Worm (Caenorhabditis elegans) whole organism, young adult: ENCODE measurements around the gene ZC204.6.

Experiments used
- C06A6.2 ChIP-seq: fragments of 200-800 bp; sonication (Bioruptor generic); conservative IDR thresholded peaks from 2 replicates; pipeline ENCODE4 v1.3.6; 2022; ENCODE audit warnings: missing genetic modification characterization, missing compliant biosample characterization
- D2030.7 ChIP-seq: fragments of 200-800 bp; sonication (Bioruptor generic); IDR thresholded peaks from 2 replicates; pipeline ENCODE4 v1.3.6; 2022; ENCODE audit warnings: missing genetic modification reagents, missing genetic modification characterization, missing compliant biosample characterization
- F33H1.4 ChIP-seq: fragments of 200-800 bp; sonication (Bioruptor generic); IDR thresholded peaks from 2 replicates; pipeline ENCODE4 v1.3.6; 2022; ENCODE audit warnings: missing genetic modification reagents, missing genetic modification characterization, missing compliant biosample characterization
- F57A8.1 ChIP-seq: fragments of 200-800 bp; sonication (Bioruptor generic); optimal IDR thresholded peaks from 2 replicates; lab custom pipeline; 2018; ENCODE audit warnings: mild to moderate bottlenecking, missing genetic modification characterization, moderate library complexity, missing compliant biosample characterization
- Y53F4B.3 ChIP-seq: fragments of 200-800 bp; sonication (Bioruptor generic); IDR thresholded peaks from 2 replicates; pipeline ENCODE4 v1.3.6; 2022; ENCODE audit warnings: missing genetic modification reagents, missing genetic modification characterization, missing compliant biosample characterization
- Y95B8A.8 ChIP-seq: fragments of 200-800 bp; sonication (Bioruptor generic); IDR thresholded peaks from 2 replicates; pipeline ENCODE4 v1.3.6; 2022; ENCODE audit warnings: missing genetic modification reagents, missing genetic modification characterization, missing compliant biosample characterization
- ZK185.1 ChIP-seq: sonication (generic microtip); optimal IDR thresholded peaks from 2 replicates; lab custom pipeline; 2016; ENCODE audit warnings: mild to moderate bottlenecking, missing genetic modification characterization, missing compliant biosample characterization; ENCODE audit not compliant: poor library complexity, severe bottlenecking
- aptf-2 ChIP-seq: fragments of 200-800 bp; sonication (Bioruptor generic); conservative IDR thresholded peaks from 2 replicates; pipeline ENCODE4 v1.3.6; 2022; ENCODE audit warnings: missing genetic modification reagents, missing genetic modification characterization, missing compliant biosample characterization
- atf-7 ChIP-seq: sonication (generic microtip); optimal IDR thresholded peaks from 2 replicates; lab custom pipeline; 2017; ENCODE audit warnings: mild to moderate bottlenecking, missing genetic modification characterization, missing compliant biosample characterization
- attf-3 ChIP-seq: fragments of 200-800 bp; sonication (Bioruptor generic); conservative IDR thresholded peaks from 2 replicates; pipeline ENCODE4 v1.3.6; 2022; ENCODE audit warnings: missing genetic modification reagents, missing genetic modification characterization, missing compliant biosample characterization
- attf-5 ChIP-seq: fragments of 200-800 bp; sonication (Bioruptor generic); optimal IDR thresholded peaks from 2 replicates; lab custom pipeline; 2018; ENCODE audit warnings: mild to moderate bottlenecking, missing genetic modification characterization, missing compliant biosample characterization
- bed-1 ChIP-seq: fragments of 200-800 bp; sonication (Bioruptor generic); IDR thresholded peaks from 2 replicates; pipeline ENCODE4 v1.3.6; 2022; ENCODE audit warnings: missing genetic modification reagents, missing genetic modification characterization, missing compliant biosample characterization
- ccch-3 ChIP-seq: fragments of 200-800 bp; sonication (Bioruptor generic); optimal IDR thresholded peaks from 2 replicates; lab custom pipeline; 2018; ENCODE audit warnings: mild to moderate bottlenecking, missing genetic modification characterization, missing compliant biosample characterization
- cebp-1 ChIP-seq, 2 experiments: fragments of 200-800 bp in 1 of 2; sonication (Bioruptor generic) in 1 of 2; sonication (generic microtip) in 1 of 2; IDR thresholded peaks in 1 of 2; optimal IDR thresholded peaks in 1 of 2; 2 replicates each; pipeline versions ENCODE4 v1.3.6 to Lab custom; 2017 to 2022; ENCODE audit warnings: missing compliant biosample characterization in 2 of 2, missing genetic modification characterization in 2 of 2, mild to moderate bottlenecking in 1 of 2, missing genetic modification reagents in 1 of 2, moderate library complexity in 1 of 2
- ceh-100 ChIP-seq: fragments of 200-800 bp; sonication (Bioruptor generic); IDR thresholded peaks from 2 replicates; pipeline ENCODE4 v1.3.6; 2022; ENCODE audit warnings: missing genetic modification reagents, missing genetic modification characterization, missing compliant biosample characterization
- ceh-27 ChIP-seq: fragments of 200-800 bp; sonication (Bioruptor generic); optimal IDR thresholded peaks from 2 replicates; lab custom pipeline; 2018; ENCODE audit warnings: mild to moderate bottlenecking, missing genetic modification characterization, moderate library complexity, missing compliant biosample characterization
- ceh-79 ChIP-seq: sonication (generic microtip); optimal IDR thresholded peaks from 2 replicates; lab custom pipeline; 2017; ENCODE audit warnings: mild to moderate bottlenecking, missing genetic modification characterization, missing compliant biosample characterization
- ceh-91 ChIP-seq: fragments of 200-800 bp; sonication (Bioruptor generic); IDR thresholded peaks from 2 replicates; pipeline ENCODE4 v1.3.6; 2022; ENCODE audit warnings: missing genetic modification reagents, missing genetic modification characterization, missing compliant biosample characterization
- chd-7 ChIP-seq: sonication (generic microtip); optimal IDR thresholded peaks from 2 replicates; lab custom pipeline; 2016; ENCODE audit warnings: mild to moderate bottlenecking, missing genetic modification characterization, moderate library complexity, missing compliant biosample characterization
- die-1 ChIP-seq: sonication (generic microtip); optimal IDR thresholded peaks from 2 replicates; lab custom pipeline; 2016; ENCODE audit warnings: missing genotype, mild to moderate bottlenecking, missing genetic modification characterization, missing compliant biosample characterization
- dox-1 ChIP-seq: fragments of 200-800 bp; sonication (Bioruptor generic); IDR thresholded peaks from 2 replicates; pipeline ENCODE4 v1.3.6; 2022; ENCODE audit warnings: missing genetic modification reagents, missing genetic modification characterization, missing compliant biosample characterization
- dpff-1 ChIP-seq: sonication (generic microtip); optimal IDR thresholded peaks from 2 replicates; lab custom pipeline; 2017; ENCODE audit warnings: mild to moderate bottlenecking, missing genetic modification characterization, missing compliant biosample characterization
- ekl-4 ChIP-seq: fragments of 200-800 bp; sonication (Bioruptor generic); IDR thresholded peaks from 2 replicates; pipeline ENCODE4 v1.3.6; 2022; ENCODE audit warnings: missing genetic modification reagents, missing genetic modification characterization, missing compliant biosample characterization
- hlh-12 ChIP-seq: sonication (generic microtip); optimal IDR thresholded peaks from 2 replicates; lab custom pipeline; 2016; ENCODE audit warnings: missing genetic modification characterization, missing compliant biosample characterization
- hmg-1.2 ChIP-seq: fragments of 200-800 bp; sonication (Bioruptor generic); IDR thresholded peaks from 2 replicates; pipeline ENCODE4 v1.3.6; 2022; ENCODE audit warnings: missing genetic modification reagents, missing genetic modification characterization, missing compliant biosample characterization
- hrde-1 ChIP-seq: sonication (generic microtip); optimal IDR thresholded peaks from 2 replicates; lab custom pipeline; 2016; ENCODE audit warnings: missing genetic modification characterization, mild to moderate bottlenecking, missing compliant biosample characterization, moderate library complexity, missing genotype, missing genetic modification reagents, borderline replicate concordance
- lag-1 ChIP-seq: fragments of 200-800 bp; sonication (Bioruptor generic); IDR thresholded peaks from 2 replicates; pipeline ENCODE4 v1.3.6; 2022; ENCODE audit warnings: missing genetic modification reagents, missing genetic modification characterization, missing compliant biosample characterization
- let-607 ChIP-seq, 2 experiments: fragments of 200-800 bp in 1 of 2; sonication (Bioruptor generic) in 1 of 2; sonication (generic microtip) in 1 of 2; optimal IDR thresholded peaks; 2 replicates each; lab custom pipeline; 2016 to 2018; ENCODE audit warnings: mild to moderate bottlenecking in 2 of 2, missing compliant biosample characterization in 2 of 2, missing genetic modification characterization in 2 of 2, moderate library complexity in 2 of 2, missing genotype in 1 of 2
- lin-40 ChIP-seq: sonication (generic microtip); optimal IDR thresholded peaks from 2 replicates; lab custom pipeline; 2016; ENCODE audit warnings: missing genetic modification characterization, mild to moderate bottlenecking, missing compliant biosample characterization, missing genotype, missing genetic modification reagents
- lin-54 ChIP-seq: fragments of 200-800 bp; sonication (Bioruptor generic); optimal IDR thresholded peaks from 2 replicates; lab custom pipeline; 2018; ENCODE audit warnings: mild to moderate bottlenecking, missing genetic modification characterization, missing compliant biosample characterization
- lsl-1 ChIP-seq: fragments of 200-800 bp; sonication (Bioruptor generic); optimal IDR thresholded peaks from 2 replicates; lab custom pipeline; 2018; ENCODE audit warnings: mild to moderate bottlenecking, missing genetic modification characterization, moderate library complexity, missing compliant biosample characterization
- madf-6 ChIP-seq: fragments of 200-800 bp; sonication (Bioruptor generic); IDR thresholded peaks from 2 replicates; pipeline ENCODE4 v1.3.6; 2022; ENCODE audit warnings: missing genetic modification reagents, missing genetic modification characterization, missing compliant biosample characterization
- madf-8 ChIP-seq: fragments of 200-800 bp; sonication (Bioruptor generic); conservative IDR thresholded peaks from 2 replicates; pipeline ENCODE4 v1.3.6; 2022; ENCODE audit warnings: missing genetic modification reagents, missing genetic modification characterization, missing compliant biosample characterization
- mcd-1 ChIP-seq: fragments of 200-800 bp; sonication (Bioruptor generic); IDR thresholded peaks from 2 replicates; pipeline ENCODE4 v1.3.6; 2022; ENCODE audit warnings: missing genetic modification reagents, missing genetic modification characterization, missing compliant biosample characterization
- nfyb-1 ChIP-seq: fragments of 200-800 bp; sonication (Bioruptor generic); IDR thresholded peaks from 2 replicates; pipeline ENCODE4 v1.3.6; 2022; ENCODE audit warnings: missing genetic modification reagents, missing genetic modification characterization, missing compliant biosample characterization
- nhr-80 ChIP-seq: sonication (generic microtip); optimal IDR thresholded peaks from 2 replicates; lab custom pipeline; 2016; ENCODE audit warnings: missing genetic modification characterization, missing compliant biosample characterization
- pbrm-1 ChIP-seq: fragments of 200-800 bp; sonication (Bioruptor generic); IDR thresholded peaks from 2 replicates; pipeline ENCODE4 v1.3.6; 2022; ENCODE audit warnings: missing genetic modification reagents, missing genetic modification characterization, missing compliant biosample characterization
- rcor-1 ChIP-seq: fragments of 200-800 bp; sonication (Bioruptor generic); IDR thresholded peaks from 2 replicates; pipeline ENCODE4 v1.3.6; 2022; ENCODE audit warnings: missing genetic modification reagents, missing genetic modification characterization, missing compliant biosample characterization
- snpc-1.3 ChIP-seq: sonication (generic microtip); optimal IDR thresholded peaks from 2 replicates; lab custom pipeline; 2017; ENCODE audit warnings: missing genetic modification characterization, mild to moderate bottlenecking, missing compliant biosample characterization, antibody characterized with exemption, moderate library complexity, missing genotype, missing genetic modification reagents; ENCODE audit not compliant: insufficient read depth
- snpc-4 ChIP-seq, 5 experiments: fragments of 150-350 bp in 1 of 5; sonication (generic microtip) in 4 of 5; optimal IDR thresholded peaks; 2 replicates each; lab custom pipeline; 2014 to 2018; ENCODE audit warnings: missing genetic modification characterization in 5 of 5, missing biosample characterization in 3 of 5, antibody characterized with exemption in 2 of 5, mild to moderate bottlenecking in 2 of 5, missing compliant biosample characterization in 2 of 5, missing genotype in 2 of 5, moderate library complexity in 2 of 5, missing genetic modification reagents in 1 of 5
- tbp1 ChIP-seq: fragments of 200-800 bp; sonication (Bioruptor generic); optimal IDR thresholded peaks from 2 replicates; lab custom pipeline; 2018; ENCODE audit warnings: mild to moderate bottlenecking, missing genetic modification characterization, missing compliant biosample characterization
- zfh-2 ChIP-seq: fragments of 200-800 bp; sonication (Bioruptor generic); conservative IDR thresholded peaks from 2 replicates; pipeline ENCODE4 v1.3.6; 2022; ENCODE audit warnings: missing genetic modification reagents, missing genetic modification characterization, missing compliant biosample characterization
- ztf-18 ChIP-seq: sonication (generic microtip); optimal IDR thresholded peaks from 2 replicates; lab custom pipeline; 2016; ENCODE audit warnings: missing genotype, mild to moderate bottlenecking, missing genetic modification characterization, missing compliant biosample characterization

The ZC204.6 gene

ce11 chrII:1663516-1663915, 18.9 kb upstream of the ZC204.6 start, which contains the start of gene duxl-1:
Gene duxl-1 (plus strand): TSS chrII:1663699.
- no peak for TF ChIP-seq ceh-27 (GFP tag; lab: Kevin White, UChicago)
- TF ChIP-seq madf-6 (GFP tag; lab: Robert Waterston, UW) = no peak
- TF ChIP-seq hrde-1 = no peak
- no peak for TF ChIP-seq lin-54 (GFP tag; lab: Kevin White, UChicago)
- TF ChIP-seq chd-7 (tag; lab: Kevin White, UChicago) = no peak
- TF ChIP-seq bed-1 (GFP tag; lab: Robert Waterston, UW) = no peak
- TF ChIP-seq ztf-18 (tag; lab: Kevin White, UChicago) = no peak
- no peak for TF ChIP-seq lin-40 (tag; lab: Kevin White, UChicago)
- TF ChIP-seq pbrm-1 (GFP tag; lab: Robert Waterston, UW) = no peak
- peak; percentile 57 for TF ChIP-seq nhr-80 (tag; lab: Kevin White, UChicago)
- no peak for TF ChIP-seq zfh-2 (GFP tag; lab: Robert Waterston, UW)
- TF ChIP-seq F57A8.1 = no peak
- no peak for TF ChIP-seq snpc-1.3
- peak; percentile 53; the same call in 1 of the 2 replicates for TF ChIP-seq hmg-1.2 (GFP tag; lab: Robert Waterston, UW)
- no peak for TF ChIP-seq nfyb-1 (GFP tag; lab: Robert Waterston, UW)
- peak in 1 of 2 experiments; percentile 3 for TF ChIP-seq let-607 (tag; optimal IDR thresholded peaks at IDR 0.05; lab: Kevin White, UChicago)
- peak; percentile 22; the same call in 1 of the 2 replicates for TF ChIP-seq dox-1
- TF ChIP-seq lag-1 = no peak
- no peak for TF ChIP-seq dpff-1 (tag; lab: Kevin White, UChicago)
- TF ChIP-seq die-1 (tag; lab: Kevin White, UChicago) = no peak
- no peak for TF ChIP-seq snpc-4 (GFP tag; optimal IDR thresholded peaks at IDR 0.05; lab: Kevin White, UChicago)
- TF ChIP-seq snpc-4 (tag; optimal IDR thresholded peaks at IDR 0.05; lab: Kevin White, UChicago) = no peak
- TF ChIP-seq ekl-4 (GFP tag; lab: Robert Waterston, UW) = no peak
- no peak for TF ChIP-seq hlh-12 (tag; lab: Kevin White, UChicago)
- no peak for TF ChIP-seq ceh-79
- peak; percentile 90 for TF ChIP-seq atf-7 (tag; lab: Kevin White, UChicago)
- no peak for TF ChIP-seq C06A6.2
- TF ChIP-seq ceh-100 = no peak
- no peak for TF ChIP-seq Y53F4B.3 (GFP tag; lab: Robert Waterston, UW)
- TF ChIP-seq tbp1 (GFP tag; lab: Kevin White, UChicago) = peak; percentile 15
- TF ChIP-seq attf-5 = peak; percentile 61
- TF ChIP-seq ccch-3 = no peak
- TF ChIP-seq ZK185.1 (tag; lab: Kevin White, UChicago) = no peak
- TF ChIP-seq, all 124 proteins: peak for 7

ce11 chrII:1662881-1663280, 18.3 kb upstream of the ZC204.6 start, which contains the start of gene ZC204.14:
Gene ZC204.14 (minus strand): TSS chrII:1662949.
- TF ChIP-seq hmg-1.2 (GFP tag; lab: Robert Waterston, UW) (peak; percentile 77), cebp-1 (GFP tag; IDR thresholded peaks at IDR 0.05; lab: Robert Waterston, UW) (no peak), cebp-1 (tag; optimal IDR thresholded peaks at IDR 0.05; lab: Kevin White, UChicago) (no peak)

- peak; percentile 91 for TF ChIP-seq hmg-1.2 (GFP tag; lab: Robert Waterston, UW)
- TF ChIP-seq madf-6 (GFP tag; lab: Robert Waterston, UW) = peak; percentile 56
- TF ChIP-seq D2030.7 = peak; percentile 63
- TF ChIP-seq madf-8 (GFP tag; lab: Robert Waterston, UW) = peak; percentile 53
- 0 out of 2 replicates have a peak, but pooled peaks have one; percentile 58 for TF ChIP-seq aptf-2
- TF ChIP-seq mcd-1 = peak; percentile 80
- peak in 1 of 2 experiments; percentile 28 for TF ChIP-seq let-607 (tag; optimal IDR thresholded peaks at IDR 0.05; lab: Kevin White, UChicago)
- peak; percentile 85 for TF ChIP-seq dox-1
- peak; percentile 30; the same call in 1 of the 2 replicates for TF ChIP-seq F33H1.4
- peak; percentile 62 for TF ChIP-seq ceh-91 (GFP tag; lab: Robert Waterston, UW)
- peak; percentile 22 for TF ChIP-seq lsl-1 (GFP tag; lab: Kevin White, UChicago)
- peak; percentile 44; the same call in 1 of the 2 replicates for TF ChIP-seq attf-3
- 0 out of 2 replicates have a peak, but pooled peaks have one; percentile 53 for TF ChIP-seq Y95B8A.8 (GFP tag; lab: Robert Waterston, UW)
- peak; percentile 63; the same call in 1 of the 2 replicates for TF ChIP-seq rcor-1 (GFP tag; lab: Robert Waterston, UW)
Measured at ce11 chrII:1661300-1661838, 16.7 kb upstream of the ZC204.6 start.
